Fruit fly (Drosophila melanogaster) whole organism, pupa: ENCODE data around the gene CG6184.

ENCODE experiments used
- CG4496 ChIP-seq: fragments of 200-800 bp; sonication (Bioruptor generic); IDR thresholded peaks from 3 replicates; pipeline ENCODE4 v1.3.6; 2022; ENCODE audit warnings: missing biosample characterization, missing genetic modification characterization
- CG8301 ChIP-seq: fragments of 200-800 bp; sonication (Bioruptor generic); optimal IDR thresholded peaks from 2 replicates; lab custom pipeline; 2018; ENCODE audit warnings: missing biosample characterization, mild to moderate bottlenecking, missing genetic modification characterization

DNA sequence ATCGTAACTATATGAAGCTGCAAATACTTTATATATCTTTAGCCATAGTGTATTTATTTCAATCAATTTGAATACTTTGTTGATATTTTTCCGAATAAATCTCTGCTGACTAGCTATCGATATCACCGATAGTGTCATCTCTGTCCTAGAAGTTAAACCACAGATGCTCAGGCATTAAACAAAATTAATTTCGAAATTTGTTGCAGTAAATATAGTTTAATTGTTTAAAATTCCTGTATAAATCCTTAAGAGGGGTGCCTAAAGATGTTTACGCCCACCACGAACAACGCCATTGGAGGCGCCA, 12.8 kb downstream of the CG6184 start, which contains the start of gene Nup58:
- TF ChIP-seq CG4496 (GFP tag; lab: Robert Waterston, UW): no peak
- no peak for TF ChIP-seq CG8301 (tag; lab: Kevin White, UChicago)
